Worm (Caenorhabditis elegans) whole organism, L1 larva: Measurements from ENCODE around the gene trxr-1.
A peak's percentile ranks its signal among the peaks of the same experiment; 100 is the strongest.

Experiments used
- C04F5.9 ChIP-seq: sonication (generic microtip); optimal IDR thresholded peaks from 2 replicates; lab custom pipeline; 2016; ENCODE audit warnings: missing genetic modification characterization, missing compliant biosample characterization
- Y116A8C.19 ChIP-seq: sonication (generic microtip); optimal IDR thresholded peaks from 2 replicates; lab custom pipeline; 2016; ENCODE audit warnings: missing compliant biosample characterization, missing genetic modification characterization, borderline replicate concordance
- alr-1 ChIP-seq: fragments of 200-800 bp; sonication (Bioruptor generic); optimal IDR thresholded peaks from 2 replicates; lab custom pipeline; 2018; ENCODE audit warnings: borderline replicate concordance, mild to moderate bottlenecking, missing genetic modification characterization, missing compliant biosample characterization
- aly-2 ChIP-seq: fragments of 150-350 bp; optimal IDR thresholded peaks from 2 replicates; lab custom pipeline; 2014; ENCODE audit warnings: missing biosample characterization, missing genetic modification characterization
- blmp-1 ChIP-seq: fragments of 150-350 bp; optimal IDR thresholded peaks from 2 replicates; lab custom pipeline; 2014; ENCODE audit warnings: missing biosample characterization, missing genetic modification characterization
- ceh-63 ChIP-seq: fragments of 200-800 bp; sonication (Bioruptor generic); optimal IDR thresholded peaks from 2 replicates; lab custom pipeline; 2018; ENCODE audit warnings: mild to moderate bottlenecking, missing genetic modification characterization, missing compliant biosample characterization
- ceh-8 ChIP-seq: fragments of 200-800 bp; sonication (Bioruptor generic); optimal IDR thresholded peaks from 2 replicates; lab custom pipeline; 2018; ENCODE audit warnings: mild to moderate bottlenecking, missing genetic modification characterization, moderate library complexity, missing compliant biosample characterization
- ceh-88 ChIP-seq: fragments of 200-800 bp; sonication (Bioruptor generic); IDR thresholded peaks from 2 replicates; pipeline ENCODE4 v1.3.6; 2022; ENCODE audit warnings: missing genetic modification characterization, missing compliant biosample characterization
- ceh-90 ChIP-seq: sonication (generic microtip); optimal IDR thresholded peaks from 2 replicates; lab custom pipeline; 2016; ENCODE audit warnings: missing genetic modification characterization, missing compliant biosample characterization
- ces-1 ChIP-seq: fragments of 150-350 bp; optimal IDR thresholded peaks from 2 replicates; lab custom pipeline; 2014; ENCODE audit warnings: missing biosample characterization, missing genetic modification reagents, missing genetic modification characterization
- egl-13 ChIP-seq: sonication (generic microtip); optimal IDR thresholded peaks from 2 replicates; lab custom pipeline; 2016; ENCODE audit warnings: missing genotype, missing genetic modification reagents, missing genetic modification characterization, missing compliant biosample characterization
- elt-2 ChIP-seq: sonication (generic microtip); optimal IDR thresholded peaks from 2 replicates; lab custom pipeline; 2016; ENCODE audit warnings: missing genetic modification characterization, mild to moderate bottlenecking, inconsistent platforms, missing compliant biosample characterization, missing genetic modification reagents
- ets-5 ChIP-seq: fragments of 200-800 bp; sonication (Bioruptor generic); IDR thresholded peaks from 2 replicates; pipeline ENCODE4 v1.3.6; 2022; ENCODE audit warnings: missing genetic modification characterization, missing compliant biosample characterization
- fkh-4 ChIP-seq: sonication (generic microtip); optimal IDR thresholded peaks from 2 replicates; lab custom pipeline; 2016; ENCODE audit warnings: missing compliant biosample characterization, missing genetic modification characterization, borderline replicate concordance
- fkh-8 ChIP-seq: sonication (generic microtip); optimal IDR thresholded peaks from 2 replicates; lab custom pipeline; 2016; ENCODE audit warnings: mild to moderate bottlenecking, missing genetic modification characterization, missing compliant biosample characterization
- fos-1 ChIP-seq: fragments of 150-350 bp; optimal IDR thresholded peaks from 2 replicates; lab custom pipeline; 2014; ENCODE audit warnings: missing biosample characterization, missing genetic modification characterization
- hpl-2 ChIP-seq: fragments of 150-350 bp; optimal IDR thresholded peaks from 2 replicates; lab custom pipeline; 2014; ENCODE audit warnings: missing biosample characterization, missing genetic modification reagents, missing genetic modification characterization
- irx-1 ChIP-seq: sonication (generic microtip); optimal IDR thresholded peaks from 2 replicates; lab custom pipeline; 2016; ENCODE audit warnings: missing genetic modification characterization, missing compliant biosample characterization
- jun-1 ChIP-seq: fragments of 150-350 bp; optimal IDR thresholded peaks from 2 replicates; lab custom pipeline; 2014; ENCODE audit warnings: missing biosample characterization, missing genetic modification reagents, missing genetic modification characterization
- lin-13 ChIP-seq: fragments of 150-350 bp; optimal IDR thresholded peaks from 2 replicates; lab custom pipeline; 2014; ENCODE audit warnings: missing biosample characterization, missing genetic modification reagents, missing genetic modification characterization
- lin-14 ChIP-seq: fragments of 200-800 bp; sonication (Bioruptor generic); optimal IDR thresholded peaks from 2 replicates; lab custom pipeline; 2018; ENCODE audit warnings: mild to moderate bottlenecking, missing genetic modification characterization, moderate library complexity, missing compliant biosample characterization
- lin-15B ChIP-seq: fragments of 150-350 bp; sonication (generic microtip); optimal IDR thresholded peaks from 3 replicates; lab custom pipeline; 2014; ENCODE audit warnings: missing biosample characterization, missing genetic modification characterization
- lin-35 ChIP-seq, 2 experiments: fragments of 150-350 bp; optimal IDR thresholded peaks; 2 replicates each; lab custom pipeline; 2014; ENCODE audit warnings: missing biosample characterization in 2 of 2, missing genetic modification characterization in 2 of 2, missing genetic modification reagents in 2 of 2
- lir-3 ChIP-seq: sonication (generic microtip); optimal IDR thresholded peaks from 2 replicates; lab custom pipeline; 2016; ENCODE audit warnings: mild to moderate bottlenecking, missing genetic modification characterization, moderate library complexity, missing compliant biosample characterization; ENCODE audit not compliant: poor library complexity
- mab-9 ChIP-seq: fragments of 200-800 bp; sonication (Bioruptor generic); IDR thresholded peaks from 2 replicates; pipeline ENCODE4 v1.3.6; 2022; ENCODE audit warnings: missing genetic modification reagents, missing genetic modification characterization, missing compliant biosample characterization
- mdl-1 ChIP-seq, 2 experiments: fragments of 150-350 bp; optimal IDR thresholded peaks; 2 replicates each; lab custom pipeline; 2014 to 2017; ENCODE audit warnings: missing biosample characterization in 2 of 2, missing genetic modification characterization in 2 of 2, inconsistent platforms in 1 of 2
- nhr-11 ChIP-seq: fragments of 150-350 bp; optimal IDR thresholded peaks from 2 replicates; lab custom pipeline; 2014; ENCODE audit warnings: missing biosample characterization, missing genetic modification characterization
- nhr-12 ChIP-seq: sonication (generic microtip); optimal IDR thresholded peaks from 2 replicates; lab custom pipeline; 2017; ENCODE audit warnings: missing biosample characterization, missing genetic modification characterization
- nhr-237 ChIP-seq: fragments of 150-350 bp; optimal IDR thresholded peaks from 2 replicates; lab custom pipeline; 2014; ENCODE audit warnings: missing biosample characterization, missing genetic modification characterization
- nhr-71 ChIP-seq: sonication (generic microtip); optimal IDR thresholded peaks from 2 replicates; lab custom pipeline; 2016; ENCODE audit warnings: mild to moderate bottlenecking, missing genetic modification characterization, moderate library complexity, missing compliant biosample characterization
- nhr-77 ChIP-seq: fragments of 150-350 bp; optimal IDR thresholded peaks from 2 replicates; lab custom pipeline; 2014; ENCODE audit warnings: missing biosample characterization, missing genetic modification characterization
- nhr-90 ChIP-seq: sonication (generic microtip); optimal IDR thresholded peaks from 2 replicates; lab custom pipeline; 2016; ENCODE audit warnings: mild to moderate bottlenecking, missing genetic modification characterization, missing compliant biosample characterization; ENCODE audit not compliant: poor library complexity
- pag-3 ChIP-seq: sonication (generic microtip); optimal IDR thresholded peaks from 2 replicates; lab custom pipeline; 2017; ENCODE audit warnings: missing genetic modification characterization, mild to moderate bottlenecking, missing compliant biosample characterization, antibody characterized with exemption, borderline replicate concordance; ENCODE audit not compliant: insufficient read depth
- pax-3 ChIP-seq: fragments of 200-800 bp; sonication (Bioruptor generic); optimal IDR thresholded peaks from 2 replicates; lab custom pipeline; 2018; ENCODE audit warnings: mild to moderate bottlenecking, missing genetic modification characterization, moderate library complexity, missing compliant biosample characterization
- pqm-1 ChIP-seq: sonication (generic microtip); optimal IDR thresholded peaks from 3 replicates; lab custom pipeline; 2017; ENCODE audit warnings: missing biosample characterization, missing genetic modification characterization
- rnt-1 ChIP-seq: sonication (generic microtip); optimal IDR thresholded peaks from 2 replicates; lab custom pipeline; 2016; ENCODE audit warnings: mild to moderate bottlenecking, missing genetic modification characterization, moderate library complexity, missing compliant biosample characterization
- snpc-4 ChIP-seq: fragments of 150-350 bp; optimal IDR thresholded peaks from 2 replicates; lab custom pipeline; 2014; ENCODE audit warnings: missing biosample characterization, missing genetic modification characterization
- swsn-7 ChIP-seq: sonication (generic microtip); optimal IDR thresholded peaks from 2 replicates; lab custom pipeline; 2016; ENCODE audit warnings: missing genetic modification characterization, missing compliant biosample characterization
- tbx-2 ChIP-seq: sonication (generic microtip); optimal IDR thresholded peaks from 2 replicates; lab custom pipeline; 2016; ENCODE audit warnings: missing genetic modification characterization, missing compliant biosample characterization
- tlp-1 ChIP-seq: fragments of 150-350 bp; optimal IDR thresholded peaks from 2 replicates; lab custom pipeline; 2014; ENCODE audit warnings: missing biosample characterization, missing genetic modification characterization
- unc-130 ChIP-seq: fragments of 150-350 bp; optimal IDR thresholded peaks from 2 replicates; lab custom pipeline; 2017; ENCODE audit warnings: missing biosample characterization, missing genetic modification characterization, inconsistent platforms
- unc-30 ChIP-seq: sonication (generic microtip); optimal IDR thresholded peaks from 2 replicates; lab custom pipeline; 2017; ENCODE audit warnings: missing biosample characterization, missing genetic modification characterization
- unc-62 ChIP-seq: fragments of 150-350 bp; optimal IDR thresholded peaks from 2 replicates; lab custom pipeline; 2014; ENCODE audit warnings: missing biosample characterization, missing genetic modification reagents, missing genetic modification characterization
- vab-15 ChIP-seq: sonication (generic microtip); optimal IDR thresholded peaks from 2 replicates; lab custom pipeline; 2017; ENCODE audit warnings: missing genotype, mild to moderate bottlenecking, missing genetic modification characterization, missing compliant biosample characterization
- xbp-1 ChIP-seq: sonication (generic microtip); optimal IDR thresholded peaks from 2 replicates; lab custom pipeline; 2016; ENCODE audit warnings: missing genetic modification characterization, missing compliant biosample characterization
- zag-1 ChIP-seq: fragments of 150-350 bp; optimal IDR thresholded peaks from 2 replicates; lab custom pipeline; 2014; ENCODE audit warnings: missing biosample characterization, missing genetic modification characterization
- zip-4 ChIP-seq: fragments of 200-800 bp; sonication (Bioruptor generic); optimal IDR thresholded peaks from 2 replicates; lab custom pipeline; 2018; ENCODE audit warnings: mild to moderate bottlenecking, missing genetic modification characterization, moderate library complexity, missing compliant biosample characterization
- ztf-11 ChIP-seq, 2 experiments: sonication (generic microtip); optimal IDR thresholded peaks; 2 replicates each; lab custom pipeline; 2016 to 2017; ENCODE audit warnings: missing genetic modification characterization in 2 of 2, missing biosample characterization in 1 of 2, missing compliant biosample characterization in 1 of 2

The trxr-1 gene

ce11 chrIV:7045362-7045936, 33.7 kb downstream of the trxr-1 start (continued):
- peak; percentile 73 for TF ChIP-seq fkh-8 (tag; lab: Kevin White, UChicago)
- TF ChIP-seq egl-13 (tag; lab: Kevin White, UChicago) = no peak
- TF ChIP-seq unc-130 (tag; lab: Kevin White, UChicago) = no peak
- no peak for TF ChIP-seq pqm-1
- TF ChIP-seq xbp-1 (tag; lab: Kevin White, UChicago) = no peak

- TF ChIP-seq lin-13 (GFP tag; lab: Kevin White, UChicago) (no peak), tbx-2 (no peak), fos-1 (no peak), ets-5 (GFP tag; lab: Robert Waterston, UW) (no peak), mdl-1 (tag; optimal IDR thresholded peaks at IDR 0.05; lab: Kevin White, UChicago) (no peak), vab-15 (tag; lab: Kevin White, UChicago) (no peak), Y116A8C.19 (tag; lab: Kevin White, UChicago) (no peak), nhr-71 (tag; lab: Kevin White, UChicago) (peak; percentile 76), ceh-88 (GFP tag; lab: Robert Waterston, UW) (no peak), swsn-7 (tag; lab: Kevin White, UChicago) (peak; percentile 29), ces-1 (no peak), rnt-1 (tag; lab: Kevin White, UChicago) (no peak), alr-1 (tag; lab: Kevin White, UChicago) (no peak), tlp-1 (tag; lab: Kevin White, UChicago) (no peak), nhr-12 (tag; lab: Kevin White, UChicago) (no peak), lin-15B (tag; lab: Kevin White, UChicago) (no peak), unc-30 (tag; lab: Kevin White, UChicago) (no peak), hpl-2 (GFP tag; lab: Kevin White, UChicago) (no peak), jun-1 (no peak), pag-3 (tag; lab: Kevin White, UChicago) (no peak), ceh-8 (no peak), lin-35 (GFP tag; optimal IDR thresholded peaks at IDR 0.05; lab: Kevin White, UChicago) (no peak), fkh-4 (no peak), fkh-8 (tag; lab: Kevin White, UChicago) (peak; percentile 63), aly-2 (tag; lab: Kevin White, UChicago) (no peak), pax-3 (tag; lab: Kevin White, UChicago) (peak; percentile 13), ceh-63 (GFP tag; lab: Kevin White, UChicago) (no peak), zip-4 (no peak), unc-62 (GFP tag; lab: Kevin White, UChicago) (no peak), irx-1 (no peak), egl-13 (tag; lab: Kevin White, UChicago) (no peak), nhr-237 (tag; lab: Kevin White, UChicago) (no peak), zag-1 (tag; lab: Kevin White, UChicago) (no peak), lin-14 (peak; percentile 56), nhr-11 (tag; lab: Kevin White, UChicago) (no peak), C04F5.9 (no peak), pqm-1 (no peak), snpc-4 (tag; lab: Kevin White, UChicago) (no peak), mab-9 (GFP tag; lab: Robert Waterston, UW) (no peak), elt-2 (no peak), ceh-90 (tag; lab: Kevin White, UChicago) (no peak), nhr-77 (tag; lab: Kevin White, UChicago) (no peak), nhr-90 (no peak), xbp-1 (tag; lab: Kevin White, UChicago) (no peak), ztf-11 (tag; optimal IDR thresholded peaks at IDR 0.05; lab: Kevin White, UChicago) (no peak), blmp-1 (tag; lab: Kevin White, UChicago) (no peak), lir-3 (no peak)
Measured at ce11 chrIV:7046641-7047361, 35.0 kb downstream of the trxr-1 start.
